Fruit fly (Drosophila melanogaster) whole organism, embryonic: ENCODE data around the gene Snx17.

Experiments used
- BEAF-32 ChIP-seq: fragments of 200-800 bp; sonication (Bioruptor generic); optimal IDR thresholded peaks from 3 replicates; lab custom pipeline; 2017; ENCODE audit warnings: missing biosample characterization, missing genetic modification characterization, mild to moderate bottlenecking, moderate library complexity, missing genetic modification reagents
- CG10209 ChIP-seq: fragments of 200-800 bp; sonication (Bioruptor generic); optimal IDR thresholded peaks from 3 replicates; lab custom pipeline; 2017; ENCODE audit warnings: missing biosample characterization, mild to moderate bottlenecking, missing genetic modification characterization, missing genetic modification reagents
- CG1024 ChIP-seq: fragments of 200-800 bp; sonication (Bioruptor generic); IDR thresholded peaks from 2 replicates; pipeline ENCODE4 v1.3.6; 2022; ENCODE audit warnings: missing biosample characterization, missing genetic modification characterization
- CG1233 ChIP-seq: fragments of 200-800 bp; sonication (Bioruptor generic); optimal IDR thresholded peaks from 4 replicates; lab custom pipeline; 2018; ENCODE audit warnings: missing biosample characterization, mild to moderate bottlenecking, missing genetic modification characterization
- CG12391 ChIP-seq: fragments of 200-800 bp; sonication (Bioruptor generic); optimal IDR thresholded peaks from 3 replicates; lab custom pipeline; 2018; ENCODE audit warnings: missing biosample characterization, mild to moderate bottlenecking, missing genetic modification characterization, moderate library complexity
- CG13123 ChIP-seq: fragments of 200-800 bp; sonication (Bioruptor generic); optimal IDR thresholded peaks from 2 replicates; lab custom pipeline; 2016; ENCODE audit warnings: missing biosample characterization, missing genetic modification characterization
- CG13775 ChIP-seq: fragments of 200-800 bp; sonication (Bioruptor generic); optimal IDR thresholded peaks from 3 replicates; lab custom pipeline; 2017; ENCODE audit warnings: missing biosample characterization, mild to moderate bottlenecking, missing genetic modification characterization
- CG14710 ChIP-seq: fragments of 200-800 bp; sonication (Bioruptor generic); optimal IDR thresholded peaks from 3 replicates; lab custom pipeline; 2019; ENCODE audit warnings: missing biosample characterization, mild to moderate bottlenecking, missing genetic modification characterization, moderate library complexity
- CG15514 ChIP-seq: fragments of 200-800 bp; sonication (Bioruptor generic); optimal IDR thresholded peaks from 3 replicates; lab custom pipeline; 2017; ENCODE audit warnings: missing biosample characterization, missing genetic modification characterization, mild to moderate bottlenecking, moderate library complexity, missing genetic modification reagents
- CG1603 ChIP-seq: fragments of 200-800 bp; sonication (Bioruptor generic); optimal IDR thresholded peaks from 2 replicates; lab custom pipeline; 2019; ENCODE audit warnings: missing biosample characterization, mild to moderate bottlenecking, missing genetic modification characterization, moderate library complexity
- CG17361 ChIP-seq: fragments of 200-800 bp; sonication (Bioruptor generic); IDR thresholded peaks from 3 replicates; pipeline ENCODE4 v1.3.6; 2022; ENCODE audit warnings: missing biosample characterization, missing genetic modification characterization
- CG18262 ChIP-seq: fragments of 200-800 bp; optimal IDR thresholded peaks from 3 replicates; lab custom pipeline; 2019; ENCODE audit warnings: missing biosample characterization, mild to moderate bottlenecking, missing genetic modification characterization, moderate library complexity
- CG18764 ChIP-seq: fragments of 200-800 bp; sonication (Bioruptor generic); optimal IDR thresholded peaks from 3 replicates; lab custom pipeline; 2016; ENCODE audit warnings: missing biosample characterization, missing genetic modification characterization
- CG30403 ChIP-seq: fragments of 200-800 bp; sonication (Bioruptor generic); optimal IDR thresholded peaks from 3 replicates; lab custom pipeline; 2016; ENCODE audit warnings: missing biosample characterization, missing genetic modification characterization
- CG34376 ChIP-seq: fragments of 200-800 bp; sonication (Bioruptor generic); optimal IDR thresholded peaks from 2 replicates; lab custom pipeline; 2018; ENCODE audit warnings: missing biosample characterization, mild to moderate bottlenecking, missing genetic modification characterization
- CG34422 ChIP-seq: fragments of 200-800 bp; sonication (Bioruptor generic); IDR thresholded peaks from 3 replicates; pipeline ENCODE4 v1.3.6; 2022; ENCODE audit warnings: missing biosample characterization, missing genetic modification characterization
- CG5245 ChIP-seq: fragments of 200-800 bp; sonication (Bioruptor generic); optimal IDR thresholded peaks from 3 replicates; lab custom pipeline; 2016; ENCODE audit warnings: missing biosample characterization, missing genetic modification characterization
- CG6254 ChIP-seq: fragments of 200-800 bp; sonication (Bioruptor generic); optimal IDR thresholded peaks from 3 replicates; lab custom pipeline; 2017; ENCODE audit warnings: mild to moderate bottlenecking, missing biosample characterization, missing genetic modification reagents, missing genetic modification characterization
- CG7928 ChIP-seq: fragments of 200-800 bp; sonication (Bioruptor generic); optimal IDR thresholded peaks from 2 replicates; lab custom pipeline; 2017; ENCODE audit warnings: missing biosample characterization, mild to moderate bottlenecking, missing genetic modification characterization
- CG8290 ChIP-seq, 3 experiments: fragments of 200-800 bp; sonication (Bioruptor generic); optimal IDR thresholded peaks; 2 replicates each; lab custom pipeline; 2016 to 2019; ENCODE audit warnings: missing biosample characterization in 3 of 3, missing genetic modification characterization in 3 of 3, mild to moderate bottlenecking in 2 of 3, moderate library complexity in 1 of 3
- CG8924 ChIP-seq: fragments of 200-800 bp; optimal IDR thresholded peaks from 3 replicates; lab custom pipeline; 2019; ENCODE audit warnings: missing biosample characterization, mild to moderate bottlenecking, missing genetic modification characterization, moderate library complexity
- CG9727 ChIP-seq: fragments of 200-800 bp; sonication (Bioruptor generic); optimal IDR thresholded peaks from 3 replicates; lab custom pipeline; 2017; ENCODE audit warnings: missing biosample characterization, mild to moderate bottlenecking, missing genetic modification characterization
- Dll ChIP-seq: fragments of 200-800 bp; sonication (Bioruptor generic); IDR thresholded peaks from 4 replicates; pipeline ENCODE4 v1.3.6; 2022; ENCODE audit warnings: missing biosample characterization, missing genetic modification characterization; ENCODE audit not compliant: partially characterized antibody
- Dp ChIP-seq: fragments of 200-800 bp; sonication (Bioruptor generic); optimal IDR thresholded peaks from 2 replicates; lab custom pipeline; 2018; ENCODE audit warnings: missing biosample characterization, mild to moderate bottlenecking, missing genetic modification characterization, moderate library complexity
- Dref ChIP-seq: fragments of 200-800 bp; sonication (Bioruptor generic); IDR thresholded peaks from 2 replicates; pipeline ENCODE4 v1.3.6; 2022; ENCODE audit warnings: missing biosample characterization, missing genetic modification characterization
- Hsf ChIP-seq: fragments of 200-800 bp; sonication (Bioruptor generic); optimal IDR thresholded peaks from 3 replicates; lab custom pipeline; 2016; ENCODE audit warnings: missing biosample characterization, missing genetic modification characterization
- Med ChIP-seq: fragments of 200-800 bp; sonication (Bioruptor generic); peaks from one replicate; lab custom pipeline; 2016; ENCODE audit warnings: missing biosample characterization, missing genetic modification characterization, mild to moderate bottlenecking, inconsistent platforms, moderate library complexity
- Myb ChIP-seq: fragments of 200-800 bp; sonication (Bioruptor generic); optimal IDR thresholded peaks from 2 replicates; lab custom pipeline; 2016; ENCODE audit warnings: missing biosample characterization, missing genetic modification characterization
- Nf-YC ChIP-seq: fragments of 200-800 bp; optimal IDR thresholded peaks from 3 replicates; lab custom pipeline; 2019; ENCODE audit warnings: missing biosample characterization, mild to moderate bottlenecking, missing genetic modification characterization, moderate library complexity
- Scr ChIP-seq: fragments of 200-800 bp; sonication (Bioruptor generic); IDR thresholded peaks from 2 replicates; pipeline ENCODE4 v1.3.6; 2022; ENCODE audit warnings: missing biosample characterization, missing genetic modification characterization; ENCODE audit not compliant: partially characterized antibody
- Sin3A ChIP-seq: fragments of >200 bp; optimal IDR thresholded peaks from 2 replicates; lab custom pipeline; 2018
- ab ChIP-seq: fragments of 200-800 bp; sonication (Bioruptor generic); optimal IDR thresholded peaks from 2 replicates; lab custom pipeline; 2016; ENCODE audit warnings: missing biosample characterization, missing genetic modification characterization
- ato ChIP-seq: fragments of 200-800 bp; sonication (Bioruptor generic); IDR thresholded peaks from 2 replicates; pipeline ENCODE4 v1.3.6; 2022; ENCODE audit warnings: missing biosample characterization, missing genetic modification characterization; ENCODE audit not compliant: partially characterized antibody
- dan ChIP-seq: fragments of 200-800 bp; sonication (Bioruptor generic); IDR thresholded peaks from 2 replicates; pipeline ENCODE4 v1.3.6; 2022; ENCODE audit warnings: missing biosample characterization, missing genetic modification characterization
- fd64A ChIP-seq: fragments of 200-800 bp; sonication (Bioruptor generic); optimal IDR thresholded peaks from 3 replicates; lab custom pipeline; 2018; ENCODE audit warnings: missing biosample characterization, mild to moderate bottlenecking, missing genetic modification characterization
- fd96Cb ChIP-seq: fragments of 200-800 bp; sonication (Bioruptor generic); optimal IDR thresholded peaks from 2 replicates; lab custom pipeline; 2018; ENCODE audit warnings: missing biosample characterization, mild to moderate bottlenecking, missing genetic modification characterization, moderate library complexity
- ham ChIP-seq: fragments of 200-800 bp; sonication (Bioruptor generic); IDR thresholded peaks from 2 replicates; pipeline ENCODE4 v1.3.6; 2022; ENCODE audit warnings: missing biosample characterization, missing genetic modification characterization
- inv ChIP-seq: fragments of 200-800 bp; sonication (Bioruptor generic); IDR thresholded peaks from 2 replicates; pipeline ENCODE4 v1.3.6; 2022; ENCODE audit warnings: missing biosample characterization, missing genetic modification characterization; ENCODE audit not compliant: partially characterized antibody
- knrl ChIP-seq: fragments of 200-800 bp; sonication (Bioruptor generic); IDR thresholded peaks from 3 replicates; pipeline ENCODE4 v1.3.6; 2022; ENCODE audit warnings: missing biosample characterization, missing genetic modification characterization; ENCODE audit not compliant: partially characterized antibody
- lola ChIP-seq, 3 experiments: fragments of >200 bp in 2 of 3; fragments of 200-800 bp in 1 of 3; sonication (Bioruptor generic) in 1 of 3; optimal IDR thresholded peaks; 2 replicates each; lab custom pipeline; 2017 to 2019; ENCODE audit warnings: missing biosample characterization in 3 of 3, missing genetic modification characterization in 3 of 3, mild to moderate bottlenecking in 1 of 3, moderate library complexity in 1 of 3
- luna ChIP-seq: fragments of 200-800 bp; sonication (Bioruptor generic); optimal IDR thresholded peaks from 2 replicates; lab custom pipeline; 2016; ENCODE audit warnings: missing biosample characterization, missing genetic modification characterization
- mirr ChIP-seq: fragments of 200-800 bp; sonication (Bioruptor generic); optimal IDR thresholded peaks from 3 replicates; lab custom pipeline; 2018; ENCODE audit warnings: missing biosample characterization, mild to moderate bottlenecking, missing genetic modification characterization
- scrt ChIP-seq: fragments of 200-800 bp; sonication (Bioruptor generic); optimal IDR thresholded peaks from 2 replicates; lab custom pipeline; 2018; ENCODE audit warnings: missing biosample characterization, mild to moderate bottlenecking, missing genetic modification characterization, moderate library complexity
- ssp ChIP-seq: fragments of 200-800 bp; sonication (Bioruptor generic); IDR thresholded peaks from 2 replicates; pipeline ENCODE4 v1.3.6; 2022; ENCODE audit warnings: missing biosample characterization, missing genetic modification characterization
- sug ChIP-seq: fragments of 200-800 bp; optimal IDR thresholded peaks from 2 replicates; lab custom pipeline; 2019; ENCODE audit warnings: missing biosample characterization, mild to moderate bottlenecking, missing genetic modification characterization, moderate library complexity
- trem ChIP-seq: fragments of 200-800 bp; optimal IDR thresholded peaks from 3 replicates; lab custom pipeline; 2019; ENCODE audit warnings: missing biosample characterization, mild to moderate bottlenecking, missing genetic modification characterization, moderate library complexity

Gene Snx17

DNA sequence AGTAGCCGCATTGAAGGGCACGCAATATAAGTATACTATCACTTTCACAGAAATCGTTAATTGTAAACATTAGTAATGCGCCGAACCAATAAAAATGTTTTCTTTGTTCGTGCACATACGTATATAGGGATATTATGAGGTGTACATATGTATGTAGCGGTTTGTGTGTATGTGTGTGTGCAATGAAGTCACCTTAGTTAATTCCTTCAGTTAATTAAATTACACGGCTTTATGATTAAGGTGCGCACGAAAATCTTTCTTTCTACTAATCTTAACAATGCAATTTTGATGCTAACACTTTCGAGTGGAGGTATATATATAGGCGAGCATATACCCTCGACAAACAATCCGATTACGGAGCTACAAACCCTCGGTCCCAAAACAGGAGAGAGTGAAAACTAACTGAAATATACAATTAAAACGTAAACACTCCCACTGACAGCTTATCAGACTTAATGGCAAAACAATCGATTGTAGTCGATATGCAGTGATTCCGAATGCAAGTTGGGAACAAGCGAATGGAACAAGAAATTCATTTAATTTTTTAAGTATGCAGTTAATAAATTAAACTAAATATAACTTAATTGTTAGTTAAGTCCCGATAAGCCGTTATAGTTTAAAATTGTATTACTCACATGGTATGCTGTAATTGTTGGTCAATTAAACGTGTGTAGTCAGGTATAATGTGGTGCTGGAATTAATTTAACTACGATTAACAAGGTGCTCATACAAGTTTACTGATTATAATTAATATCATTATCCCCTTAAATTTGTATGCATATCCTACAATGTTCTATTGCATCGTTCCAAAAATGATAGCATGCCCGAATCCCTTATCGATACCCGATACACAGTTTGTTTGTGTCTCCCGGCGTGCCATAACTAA, 14.0 kb upstream of the Snx17 start, which contains the start of the genes Npc1a and Prosalpha6 (continued):
- TF ChIP-seq ab (GFP tag; lab: Kevin White, UChicago) (peak; percentile 20), Hsf (GFP tag; lab: Kevin White, UChicago) (peak; percentile 46), Sin3A (lab: Kevin White, UChicago) (peak; percentile 47), CG13775 (GFP tag; lab: Kevin White, UChicago) (peak; percentile 28), CG30403 (GFP tag; lab: Kevin White, UChicago) (peak; percentile 37), CG12391 (peak; percentile 55), CG10209 (GFP tag; lab: Kevin White, UChicago) (no peak), Dref (peak; percentile 79), CG8924 (tag; lab: Kevin White, UChicago) (peak; percentile 47), inv (GFP tag; lab: Robert Waterston, UW) (peak; percentile 66; the same call in 1 of the 2 replicates), scrt (GFP tag; lab: Kevin White, UChicago) (peak; percentile 14), CG13123 (GFP tag; lab: Kevin White, UChicago) (no peak), knrl (GFP tag; lab: Robert Waterston, UW) (peak; percentile 74), CG17361 (GFP tag; lab: Robert Waterston, UW) (peak; percentile 68; the same call in 1 of the 3 replicates), CG8290 (GFP tag; optimal IDR thresholded peaks at IDR 0.05; lab: Kevin White, UChicago) (peak; percentile 77), CG8290 (tag; optimal IDR thresholded peaks at IDR 0.05; lab: Kevin White, UChicago) (peak; percentile 72 to 82), CG7928 (GFP tag; lab: Kevin White, UChicago) (no peak), BEAF-32 (GFP tag; lab: Kevin White, UChicago) (peak; percentile 88), dan (GFP tag; lab: Robert Waterston, UW) (no peak), ato (peak; percentile 57; the same call in 1 of the 2 replicates), CG18764 (GFP tag; lab: Kevin White, UChicago) (no peak), CG15514 (GFP tag; lab: Kevin White, UChicago) (peak; percentile 16), Scr (peak; percentile 69), CG14710 (tag; lab: Kevin White, UChicago) (peak; percentile 70), Dll (GFP tag; lab: Robert Waterston, UW) (peak; percentile 66; the same call in 2 of the 4 replicates), Dp (GFP tag; lab: Kevin White, UChicago) (peak; percentile 23), CG34376 (peak; percentile 36), CG1024 (GFP tag; lab: Robert Waterston, UW) (peak; percentile 70), ssp (GFP tag; lab: Robert Waterston, UW) (peak; percentile 68), CG34422 (GFP tag; lab: Robert Waterston, UW) (peak; percentile 34; the same call in 1 of the 3 replicates), CG5245 (GFP tag; lab: Kevin White, UChicago) (no peak), sug (tag; lab: Kevin White, UChicago) (peak; percentile 7), CG9727 (peak; percentile 12), mirr (GFP tag; lab: Kevin White, UChicago) (peak; percentile 26), fd96Cb (tag; lab: Kevin White, UChicago) (peak; percentile 1), CG18262 (tag; lab: Kevin White, UChicago) (peak; percentile 32), fd64A (GFP tag; lab: Kevin White, UChicago) (no peak), CG1233 (no peak), Myb (peak; percentile 11), Nf-YC (peak; percentile 30), luna (GFP tag; lab: Kevin White, UChicago) (peak; percentile 2), trem (peak; percentile 39), ham (GFP tag; lab: Robert Waterston, UW) (no peak), lola (GFP tag; optimal IDR thresholded peaks at IDR 0.05; lab: Kevin White, UChicago) (peak in 1 of 3 experiments; percentile 31), CG6254 (peak; percentile 53), CG1603 (tag; lab: Kevin White, UChicago) (peak; percentile 100), Med (GFP tag; lab: Kevin White, UChicago) (peak; percentile 79)
